Worm (Caenorhabditis elegans) whole organism, midembryonic: ENCODE data around the gene egl-15.

ENCODE experiments used
- T22C8.4 ChIP-seq: fragments of 200-800 bp; sonication (Bioruptor generic); IDR thresholded peaks from 2 replicates; pipeline ENCODE4 v1.3.6; 2022; ENCODE audit warnings: missing genetic modification characterization, missing compliant biosample characterization
- cog-1 ChIP-seq: sonication (generic microtip); optimal IDR thresholded peaks from 2 replicates; lab custom pipeline; 2016; ENCODE audit warnings: missing genetic modification characterization, missing compliant biosample characterization
- flt-1 ChIP-seq: fragments of 200-800 bp; sonication (Bioruptor generic); IDR thresholded peaks from 2 replicates; pipeline ENCODE4 v1.3.6; 2022; ENCODE audit warnings: missing genetic modification characterization, missing compliant biosample characterization
- klf-2 ChIP-seq: fragments of 200-800 bp; sonication (Bioruptor generic); conservative IDR thresholded peaks from 2 replicates; pipeline ENCODE4 v1.3.6; 2022; ENCODE audit warnings: missing genetic modification reagents, missing genetic modification characterization, missing compliant biosample characterization
- med-1 ChIP-seq: sonication (generic microtip); optimal IDR thresholded peaks from 2 replicates; lab custom pipeline; 2017; ENCODE audit warnings: missing genetic modification characterization, mild to moderate bottlenecking, missing compliant biosample characterization, antibody characterized with exemption, missing genetic modification reagents; ENCODE audit not compliant: insufficient read depth
- ref-1 ChIP-seq: fragments of 200-800 bp; sonication (Bioruptor generic); conservative IDR thresholded peaks from 2 replicates; pipeline ENCODE4 v1.3.6; 2022; ENCODE audit warnings: missing genetic modification reagents, missing genetic modification characterization, missing compliant biosample characterization
- tab-1 ChIP-seq: fragments of 200-800 bp; sonication (Bioruptor generic); IDR thresholded peaks from 2 replicates; pipeline ENCODE4 v1.3.6; 2022; ENCODE audit warnings: missing genetic modification characterization, missing compliant biosample characterization
- ztf-23 ChIP-seq: fragments of 200-800 bp; sonication (Bioruptor generic); IDR thresholded peaks from 2 replicates; pipeline ENCODE4 v1.3.6; 2022; ENCODE audit warnings: missing genetic modification reagents, missing genetic modification characterization, missing compliant biosample characterization
- ztf-29 ChIP-seq: fragments of 200-800 bp; sonication (Bioruptor generic); IDR thresholded peaks from 2 replicates; pipeline ENCODE4 v1.3.6; 2022; ENCODE audit warnings: missing genetic modification reagents, missing genetic modification characterization, missing compliant biosample characterization

The egl-15 gene

DNA sequence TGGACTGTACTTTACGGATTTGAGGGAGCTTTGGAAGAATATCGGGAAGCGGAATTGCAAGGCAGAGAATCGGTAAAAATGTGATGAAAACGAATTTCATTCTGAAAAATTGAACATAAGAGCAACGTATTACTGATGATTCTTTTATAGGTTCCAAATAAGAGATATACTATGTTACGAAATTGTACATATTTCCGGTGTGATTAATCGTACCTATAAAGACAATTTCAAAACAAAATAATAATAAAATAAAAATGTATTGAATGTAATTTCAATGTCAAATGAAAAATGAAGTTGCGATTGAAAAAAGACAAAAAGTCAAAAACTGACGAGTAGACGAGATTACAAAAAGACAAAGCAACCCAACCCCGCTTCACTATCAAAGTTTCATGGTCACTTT is 7.2 kb upstream of the egl-15 start, which contains the start of gene ttr-31:
TSS of gene ttr-31 (minus strand) at position 101 of the 400 bp plus-strand sequence.
- TF ChIP-seq ztf-29 (GFP tag; lab: Robert Waterston, UW): no peak

DNA sequence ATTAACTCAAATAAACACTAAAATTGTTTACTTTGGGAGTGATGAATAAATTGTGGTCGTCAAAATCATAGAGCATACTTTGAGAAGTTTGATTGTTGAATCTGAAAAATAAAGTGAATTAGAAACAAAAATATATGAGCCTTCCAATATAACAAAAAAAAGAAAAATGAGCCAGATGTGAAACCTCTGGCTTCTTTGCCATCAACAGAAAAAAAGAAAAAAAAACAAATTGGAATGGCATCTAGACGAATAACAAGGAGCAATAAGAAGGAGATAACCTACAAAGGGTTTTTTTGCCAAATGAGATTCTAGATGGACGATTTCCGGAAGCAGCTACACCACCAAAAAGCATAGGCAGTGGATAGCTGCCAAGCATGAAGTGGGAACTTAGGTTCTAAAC is 5.6 kb upstream of the egl-15 start, which contains the start of gene F58A3.4:
TSS of gene F58A3.4 (minus strand) at position 101 of the 400 bp plus-strand sequence.
- TF ChIP-seq med-1: no peak
- no peak for TF ChIP-seq klf-2 (GFP tag; lab: Robert Waterston, UW)
- no peak for TF ChIP-seq ztf-23
- no peak for TF ChIP-seq tab-1 (GFP tag; lab: Robert Waterston, UW)
- no peak for TF ChIP-seq ref-1 (GFP tag; lab: Robert Waterston, UW)
- TF ChIP-seq flt-1 (GFP tag; lab: Robert Waterston, UW): no peak
- TF ChIP-seq T22C8.4 (GFP tag; lab: Robert Waterston, UW): no peak
- TF ChIP-seq cog-1 (tag; lab: Kevin White, UChicago): no peak
- TF ChIP-seq ztf-29 (GFP tag; lab: Robert Waterston, UW): no peak

DNA sequence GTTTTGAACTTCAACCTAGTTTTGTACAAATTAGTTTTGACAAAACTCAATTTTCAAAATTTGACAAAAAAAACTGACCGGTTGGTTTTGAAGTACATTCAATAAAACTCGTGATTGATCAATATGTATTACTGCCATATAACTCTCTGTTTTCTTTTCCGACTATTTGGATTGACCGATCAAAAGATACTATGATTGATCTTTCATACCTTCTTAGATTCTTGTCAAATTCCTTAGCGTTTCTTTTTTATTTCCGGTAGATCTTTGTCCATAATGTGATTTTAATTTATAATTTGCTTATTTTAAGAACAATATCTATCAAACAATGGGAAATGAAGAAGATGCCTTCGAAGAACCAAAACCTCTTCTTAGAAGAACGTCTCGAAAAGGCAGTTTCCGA is 3.9 kb upstream of the egl-15 start, which contains the start of gene F58A3.3:
TSS of gene F58A3.3 (plus strand) at position 301 of the 400 bp plus-strand sequence.
- no peak for TF ChIP-seq ztf-23
- TF ChIP-seq med-1: no peak
- TF ChIP-seq klf-2 (GFP tag; lab: Robert Waterston, UW): no peak
- TF ChIP-seq ref-1 (GFP tag; lab: Robert Waterston, UW): no peak
- no peak for TF ChIP-seq flt-1 (GFP tag; lab: Robert Waterston, UW)
- TF ChIP-seq T22C8.4 (GFP tag; lab: Robert Waterston, UW): no peak
- TF ChIP-seq ztf-29 (GFP tag; lab: Robert Waterston, UW): no peak

DNA sequence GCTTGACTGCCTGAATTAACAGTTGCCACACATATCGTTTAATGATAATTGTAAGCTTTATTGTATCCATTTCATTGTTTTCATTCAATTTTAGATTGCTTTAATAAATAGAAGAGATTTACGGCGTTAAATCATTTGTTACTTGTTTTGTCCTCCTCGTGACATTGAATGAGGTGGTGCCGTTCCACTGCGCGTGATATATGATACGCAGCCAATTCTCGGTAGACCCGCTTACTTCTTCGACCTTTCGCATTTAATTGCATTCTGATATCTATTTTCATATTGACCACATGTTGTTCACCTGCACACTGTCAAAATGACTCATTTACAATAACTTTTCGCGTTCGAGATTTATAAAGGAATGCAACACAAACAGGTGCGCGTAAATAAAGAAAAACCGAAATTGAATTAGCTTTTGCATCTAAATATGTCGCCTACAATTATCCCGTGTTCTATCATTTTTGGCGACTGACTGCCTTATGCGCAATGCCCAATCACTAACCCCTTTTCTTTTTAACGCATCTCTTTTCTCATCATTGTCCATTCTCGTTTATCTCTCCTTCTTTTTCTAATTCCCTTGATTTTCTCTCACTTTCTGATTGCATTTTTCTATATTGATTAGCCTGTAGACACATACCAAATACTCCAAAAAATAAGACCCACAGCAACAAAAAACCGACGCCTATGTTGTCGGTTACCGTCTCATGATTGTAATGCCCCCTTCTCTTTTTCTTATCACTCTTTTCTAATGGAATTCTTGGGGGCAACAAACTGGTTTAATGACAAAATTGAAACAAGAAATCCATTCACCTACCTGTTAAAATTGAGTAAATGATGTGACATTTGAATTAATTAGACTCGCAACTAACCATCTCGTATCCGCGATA is 1.6 kb upstream of the egl-15 start:
- TF ChIP-seq klf-2 (GFP tag; lab: Robert Waterston, UW) (no peak), cog-1 (tag; lab: Kevin White, UChicago) (no peak), ztf-29 (GFP tag; lab: Robert Waterston, UW) (no peak), ref-1 (GFP tag; lab: Robert Waterston, UW) (no peak), med-1 (no peak), flt-1 (GFP tag; lab: Robert Waterston, UW) (no peak), tab-1 (GFP tag; lab: Robert Waterston, UW) (no peak), T22C8.4 (GFP tag; lab: Robert Waterston, UW) (no peak), ztf-23 (no peak)

DNA sequence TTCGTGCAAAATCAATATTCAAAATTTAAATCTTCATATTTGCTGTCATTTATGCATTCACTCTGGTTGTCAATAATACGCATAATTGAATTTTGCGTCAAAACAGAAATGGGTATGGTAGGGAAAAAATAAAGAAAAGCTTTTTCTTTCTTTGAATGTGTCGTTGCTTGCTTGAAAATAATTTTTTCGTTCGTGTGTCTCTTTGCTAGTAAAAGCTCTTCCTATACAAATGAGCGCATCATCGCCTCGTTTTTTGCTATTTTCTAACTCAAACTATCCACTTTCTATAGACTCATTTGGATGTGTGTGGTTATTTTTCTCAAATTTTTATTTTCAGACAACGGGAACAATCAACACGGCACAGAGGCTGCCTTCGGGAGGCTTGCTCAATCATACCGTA is 12.4 kb downstream of the egl-15 start, which contains the start of gene ldb-1:
TSS of gene ldb-1 (plus strand) at position 301 of the 400 bp plus-strand sequence.
- no peak for TF ChIP-seq med-1
- TF ChIP-seq ztf-23: no peak
- no peak for TF ChIP-seq T22C8.4 (GFP tag; lab: Robert Waterston, UW)
- no peak for TF ChIP-seq ztf-29 (GFP tag; lab: Robert Waterston, UW)
- no peak for TF ChIP-seq flt-1 (GFP tag; lab: Robert Waterston, UW)
- TF ChIP-seq ref-1 (GFP tag; lab: Robert Waterston, UW): no peak
- TF ChIP-seq tab-1 (GFP tag; lab: Robert Waterston, UW): no peak
- no peak for TF ChIP-seq klf-2 (GFP tag; lab: Robert Waterston, UW)
- no peak for TF ChIP-seq cog-1 (tag; lab: Kevin White, UChicago)

DNA sequence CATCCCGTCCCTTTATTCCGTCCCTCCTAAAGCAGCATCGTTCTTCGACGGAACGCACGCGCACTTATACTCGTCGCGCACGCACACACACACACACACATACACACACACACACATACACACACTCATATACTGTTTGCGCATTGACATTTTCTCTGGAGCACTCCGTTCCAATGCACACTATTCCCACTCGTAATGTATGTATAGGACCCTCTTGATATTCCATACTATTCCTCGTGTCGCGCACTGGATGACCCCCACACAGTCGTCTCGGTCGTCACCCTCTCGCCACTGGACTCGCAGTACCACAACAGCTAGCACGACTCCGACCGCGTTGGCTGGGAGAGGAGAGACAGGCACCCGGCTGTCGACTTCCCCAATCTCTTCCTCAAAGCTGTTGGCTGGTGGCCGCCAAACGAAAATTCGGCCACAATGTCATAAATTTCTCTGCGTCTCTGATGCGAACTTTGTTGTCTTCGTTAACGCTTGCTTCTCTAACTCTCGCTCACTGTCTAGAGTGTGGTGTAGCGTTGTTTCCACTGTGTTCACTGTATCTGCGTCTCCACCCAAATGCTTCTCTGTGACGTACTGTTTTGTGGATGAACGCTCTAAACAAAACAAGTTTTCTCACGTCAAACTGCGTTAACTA is 15.0 kb downstream of the egl-15 start:
- no peak for TF ChIP-seq tab-1 (GFP tag; lab: Robert Waterston, UW)
- TF ChIP-seq klf-2 (GFP tag; lab: Robert Waterston, UW): no peak; the same call in 1 of the 2 replicates
- no peak for TF ChIP-seq ztf-23
- TF ChIP-seq ref-1 (GFP tag; lab: Robert Waterston, UW): 0 out of 2 replicates have a peak, but pooled peaks have one; percentile 14
- TF ChIP-seq ztf-29 (GFP tag; lab: Robert Waterston, UW): peak; percentile 58; the same call in 1 of the 2 replicates
- peak; percentile 74; the same call in 1 of the 2 replicates for TF ChIP-seq flt-1 (GFP tag; lab: Robert Waterston, UW)
- no peak for TF ChIP-seq T22C8.4 (GFP tag; lab: Robert Waterston, UW)
- TF ChIP-seq cog-1 (tag; lab: Kevin White, UChicago): peak; percentile 96

DNA sequence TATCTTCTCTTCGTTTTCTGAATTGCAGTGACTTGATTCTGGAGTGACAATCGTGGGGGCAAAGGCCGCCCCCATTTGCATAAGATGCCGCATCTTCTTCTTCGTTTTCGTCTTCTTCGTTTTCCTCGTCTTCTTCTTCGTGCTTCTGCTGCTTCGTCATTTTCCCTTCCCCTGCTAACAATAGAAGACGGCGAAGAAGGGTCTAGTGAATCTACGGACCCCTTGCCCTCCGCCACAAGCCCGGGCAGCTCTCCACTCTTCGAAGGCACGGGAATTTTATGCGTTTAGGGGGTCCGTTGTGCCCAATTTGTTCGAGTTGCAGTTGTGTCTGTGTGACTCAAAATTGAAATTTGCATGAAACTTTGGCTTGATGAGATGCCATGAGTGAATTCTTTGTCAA is 15.7 kb downstream of the egl-15 start:
- TF ChIP-seq flt-1 (GFP tag; lab: Robert Waterston, UW) (peak; percentile 53; the same call in 1 of the 2 replicates), tab-1 (GFP tag; lab: Robert Waterston, UW) (no peak)

DNA sequence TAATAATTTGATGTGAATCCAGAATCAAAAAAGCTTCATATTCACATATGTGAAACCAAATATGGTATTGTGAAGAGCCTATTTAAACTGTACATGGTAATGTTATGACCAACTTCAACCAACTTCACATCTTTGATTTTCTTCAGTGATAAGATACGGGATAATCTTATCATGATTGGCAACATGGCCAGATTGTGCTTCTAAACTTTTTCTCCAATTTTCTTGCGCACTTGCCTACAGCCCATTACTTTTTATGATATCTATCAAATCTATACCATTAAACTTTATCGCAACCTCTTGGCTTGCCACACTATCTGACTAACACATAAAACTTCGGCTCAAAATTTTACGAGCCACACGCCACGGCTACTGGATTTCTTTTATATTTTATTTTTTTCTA is 16.2 kb downstream of the egl-15 start:
- TF ChIP-seq ref-1 (GFP tag; lab: Robert Waterston, UW) (no peak), flt-1 (GFP tag; lab: Robert Waterston, UW) (no peak), ztf-23 (no peak), ztf-29 (GFP tag; lab: Robert Waterston, UW) (no peak), klf-2 (GFP tag; lab: Robert Waterston, UW) (no peak), tab-1 (GFP tag; lab: Robert Waterston, UW) (no peak), med-1 (no peak)

DNA sequence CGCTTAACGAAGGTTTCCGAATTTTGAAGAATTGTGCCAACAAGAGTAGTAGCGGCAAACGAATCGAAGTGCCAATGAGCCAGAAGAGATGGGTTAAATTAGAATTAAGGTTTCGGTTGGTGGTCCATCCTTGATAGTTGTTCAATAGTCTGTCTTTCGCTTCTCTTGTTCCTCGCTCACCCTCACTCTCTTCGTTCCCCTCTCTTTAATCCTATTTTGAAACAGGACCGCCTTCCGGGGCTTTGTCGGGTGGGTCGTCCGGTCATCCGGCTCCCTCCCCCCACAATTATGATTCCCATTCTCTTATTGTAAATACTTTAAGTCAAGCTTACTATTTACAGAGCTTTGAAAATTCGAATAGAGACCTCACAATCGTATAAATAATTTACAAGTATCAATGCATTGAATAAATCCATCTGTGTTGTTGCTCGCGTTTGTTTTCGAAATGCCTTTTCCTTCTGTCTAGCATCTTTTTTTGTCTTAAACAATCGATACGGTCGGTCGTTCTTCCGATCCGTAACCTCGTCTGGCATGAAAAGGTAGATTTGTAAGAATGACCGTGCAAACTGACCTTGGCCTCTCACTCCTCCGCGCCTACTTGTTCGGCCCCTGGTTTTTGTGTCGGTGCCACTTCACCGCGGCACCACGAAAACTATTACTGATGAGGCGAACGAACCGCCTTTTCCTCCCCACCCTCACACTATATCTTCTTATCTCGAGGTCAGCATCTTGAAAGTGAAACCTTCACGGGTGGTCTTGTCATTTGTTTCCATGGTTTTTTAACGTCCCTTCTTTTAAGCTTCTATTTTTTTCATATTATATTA is 17.1 kb downstream of the egl-15 start:
- no peak for TF ChIP-seq T22C8.4 (GFP tag; lab: Robert Waterston, UW)
- TF ChIP-seq ztf-29 (GFP tag; lab: Robert Waterston, UW): no peak
- no peak for TF ChIP-seq med-1
- no peak for TF ChIP-seq tab-1 (GFP tag; lab: Robert Waterston, UW)
- TF ChIP-seq ztf-23: no peak
- no peak for TF ChIP-seq ref-1 (GFP tag; lab: Robert Waterston, UW)
- no peak for TF ChIP-seq klf-2 (GFP tag; lab: Robert Waterston, UW)
- no peak for TF ChIP-seq cog-1 (tag; lab: Kevin White, UChicago)
- no peak for TF ChIP-seq flt-1 (GFP tag; lab: Robert Waterston, UW)
